Worm (Caenorhabditis elegans) whole organism, young adult: ENCODE results near the gene aakg-1.

ENCODE experiments used
- C06A6.2 ChIP-seq: fragments of 200-800 bp; sonication (Bioruptor generic); conservative IDR thresholded peaks from 2 replicates; pipeline ENCODE4 v1.3.6; 2022; ENCODE audit warnings: missing genetic modification characterization, missing compliant biosample characterization
- F10E7.11 ChIP-seq: sonication (generic microtip); optimal IDR thresholded peaks from 2 replicates; lab custom pipeline; 2017; ENCODE audit warnings: mild to moderate bottlenecking, missing genetic modification characterization, moderate library complexity, missing compliant biosample characterization
- F22D6.2 ChIP-seq: sonication (generic microtip); optimal IDR thresholded peaks from 2 replicates; lab custom pipeline; 2016; ENCODE audit warnings: mild to moderate bottlenecking, missing genetic modification characterization, missing compliant biosample characterization
- F23B12.7 ChIP-seq: sonication (generic microtip); optimal IDR thresholded peaks from 2 replicates; lab custom pipeline; 2017; ENCODE audit warnings: missing genetic modification characterization, mild to moderate bottlenecking, missing compliant biosample characterization, antibody characterized with exemption, moderate library complexity; ENCODE audit not compliant: insufficient read depth
- F37B4.10 ChIP-seq: fragments of 200-800 bp; sonication (Bioruptor generic); IDR thresholded peaks from 2 replicates; pipeline ENCODE4 v1.3.6; 2022; ENCODE audit warnings: missing genetic modification characterization, missing compliant biosample characterization
- K11D2.4 ChIP-seq: fragments of 200-800 bp; sonication (Bioruptor generic); IDR thresholded peaks from 2 replicates; pipeline ENCODE4 v1.3.6; 2022; ENCODE audit warnings: missing genetic modification reagents, missing genetic modification characterization, missing compliant biosample characterization
- K12H6.12 ChIP-seq: fragments of 200-800 bp; sonication (Bioruptor generic); optimal IDR thresholded peaks from 2 replicates; lab custom pipeline; 2018; ENCODE audit warnings: mild to moderate bottlenecking, missing genetic modification characterization, missing compliant biosample characterization
- Y56A3A.18 ChIP-seq: fragments of 200-800 bp; sonication (Bioruptor generic); IDR thresholded peaks from 2 replicates; pipeline ENCODE4 v1.3.6; 2022; ENCODE audit warnings: missing genetic modification reagents, missing genetic modification characterization, missing compliant biosample characterization
- Y79H2A.3 ChIP-seq: fragments of 200-800 bp; sonication (Bioruptor generic); conservative IDR thresholded peaks from 2 replicates; pipeline ENCODE4 v1.3.6; 2022; ENCODE audit warnings: missing genetic modification reagents, missing genetic modification characterization, missing compliant biosample characterization
- Y95B8A.8 ChIP-seq: fragments of 200-800 bp; sonication (Bioruptor generic); IDR thresholded peaks from 2 replicates; pipeline ENCODE4 v1.3.6; 2022; ENCODE audit warnings: missing genetic modification reagents, missing genetic modification characterization, missing compliant biosample characterization
- ama-1 ChIP-seq, 3 experiments: fragments of 150-350 bp in 1 of 3; sonication (generic microtip) in 2 of 3; optimal IDR thresholded peaks; 2 replicates each; lab custom pipeline; 2014 to 2018; ENCODE audit warnings: missing biosample characterization in 2 of 3, missing genetic modification characterization in 2 of 3, missing genetic modification reagents in 2 of 3
- ccch-3 ChIP-seq: fragments of 200-800 bp; sonication (Bioruptor generic); optimal IDR thresholded peaks from 2 replicates; lab custom pipeline; 2018; ENCODE audit warnings: mild to moderate bottlenecking, missing genetic modification characterization, missing compliant biosample characterization
- cebp-2 ChIP-seq: fragments of 200-800 bp; sonication (Bioruptor generic); IDR thresholded peaks from 2 replicates; pipeline ENCODE4 v1.3.6; 2022; ENCODE audit warnings: missing genetic modification characterization, missing compliant biosample characterization
- ceh-58 ChIP-seq: fragments of 200-800 bp; sonication (Bioruptor generic); IDR thresholded peaks from 2 replicates; pipeline ENCODE4 v1.3.6; 2022; ENCODE audit warnings: missing genetic modification characterization, missing compliant biosample characterization
- efl-1 ChIP-seq: fragments of 150-350 bp; optimal IDR thresholded peaks from 2 replicates; lab custom pipeline; 2014; ENCODE audit warnings: missing biosample characterization, missing genetic modification reagents, missing genetic modification characterization
- gei-17 ChIP-seq: fragments of 200-800 bp; sonication (Bioruptor generic); optimal IDR thresholded peaks from 2 replicates; lab custom pipeline; 2018; ENCODE audit warnings: mild to moderate bottlenecking, missing genetic modification characterization, missing compliant biosample characterization
- hrde-1 ChIP-seq: sonication (generic microtip); optimal IDR thresholded peaks from 2 replicates; lab custom pipeline; 2016; ENCODE audit warnings: missing genetic modification characterization, mild to moderate bottlenecking, missing compliant biosample characterization, moderate library complexity, missing genotype, missing genetic modification reagents, borderline replicate concordance
- let-526 ChIP-seq: fragments of 200-800 bp; sonication (Bioruptor generic); IDR thresholded peaks from 2 replicates; pipeline ENCODE4 v1.3.6; 2022; ENCODE audit warnings: missing genetic modification reagents, missing genetic modification characterization, missing compliant biosample characterization
- let-607 ChIP-seq, 2 experiments: fragments of 200-800 bp in 1 of 2; sonication (Bioruptor generic) in 1 of 2; sonication (generic microtip) in 1 of 2; optimal IDR thresholded peaks; 2 replicates each; lab custom pipeline; 2016 to 2018; ENCODE audit warnings: mild to moderate bottlenecking in 2 of 2, missing compliant biosample characterization in 2 of 2, missing genetic modification characterization in 2 of 2, moderate library complexity in 2 of 2, missing genotype in 1 of 2
- lin-54 ChIP-seq: fragments of 200-800 bp; sonication (Bioruptor generic); optimal IDR thresholded peaks from 2 replicates; lab custom pipeline; 2018; ENCODE audit warnings: mild to moderate bottlenecking, missing genetic modification characterization, missing compliant biosample characterization
- lir-1 ChIP-seq: fragments of 200-800 bp; sonication (Bioruptor generic); conservative IDR thresholded peaks from 2 replicates; pipeline ENCODE4 v1.3.6; 2022; ENCODE audit warnings: missing genetic modification reagents, missing genetic modification characterization, missing compliant biosample characterization
- mxl-1 ChIP-seq: sonication (generic microtip); optimal IDR thresholded peaks from 2 replicates; lab custom pipeline; 2016; ENCODE audit warnings: missing genetic modification characterization, missing compliant biosample characterization
- nfya-1 ChIP-seq: sonication (generic microtip); optimal IDR thresholded peaks from 2 replicates; lab custom pipeline; 2017; ENCODE audit warnings: antibody characterized with exemption, missing compliant biosample characterization, missing genetic modification characterization, borderline replicate concordance; ENCODE audit not compliant: insufficient read depth
- nfya-2 ChIP-seq: fragments of 200-800 bp; sonication (Bioruptor generic); IDR thresholded peaks from 2 replicates; pipeline ENCODE4 v1.3.6; 2022; ENCODE audit warnings: missing genetic modification reagents, missing genetic modification characterization, missing compliant biosample characterization
- nhr-179 ChIP-seq: sonication (generic microtip); optimal IDR thresholded peaks from 2 replicates; lab custom pipeline; 2016; ENCODE audit warnings: mild to moderate bottlenecking, missing genetic modification characterization, missing compliant biosample characterization
- rec-8 ChIP-seq, 2 experiments: sonication (generic microtip); optimal IDR thresholded peaks; 2 replicates each; lab custom pipeline; 2016; ENCODE audit warnings: mild to moderate bottlenecking in 2 of 2, missing genetic modification characterization in 2 of 2, missing genetic modification reagents in 2 of 2, missing genotype in 2 of 2, missing biosample characterization in 1 of 2, missing compliant biosample characterization in 1 of 2, moderate library complexity in 1 of 2
- rpc-1 ChIP-seq, 2 experiments: fragments of 150-350 bp in 1 of 2; sonication (generic microtip) in 1 of 2; optimal IDR thresholded peaks; 2 replicates each; lab custom pipeline; 2014 to 2018; ENCODE audit warnings: missing biosample characterization in 1 of 2, missing genetic modification characterization in 1 of 2, missing genetic modification reagents in 1 of 2, missing genotype in 1 of 2
- sea-2 ChIP-seq: fragments of 200-800 bp; sonication (Bioruptor generic); IDR thresholded peaks from 2 replicates; pipeline ENCODE4 v1.3.6; 2022; ENCODE audit warnings: missing genetic modification characterization, missing compliant biosample characterization
- snpc-4 ChIP-seq, 5 experiments: fragments of 150-350 bp in 1 of 5; sonication (generic microtip) in 4 of 5; optimal IDR thresholded peaks; 2 replicates each; lab custom pipeline; 2014 to 2018; ENCODE audit warnings: missing genetic modification characterization in 5 of 5, missing biosample characterization in 3 of 5, antibody characterized with exemption in 2 of 5, mild to moderate bottlenecking in 2 of 5, missing compliant biosample characterization in 2 of 5, missing genotype in 2 of 5, moderate library complexity in 2 of 5, missing genetic modification reagents in 1 of 5
- sptf-2 ChIP-seq: fragments of 200-800 bp; sonication (Bioruptor generic); optimal IDR thresholded peaks from 2 replicates; lab custom pipeline; 2018; ENCODE audit warnings: mild to moderate bottlenecking, missing genetic modification characterization, missing compliant biosample characterization
- unc-130 ChIP-seq: sonication (generic microtip); optimal IDR thresholded peaks from 2 replicates; lab custom pipeline; 2016; ENCODE audit warnings: missing genetic modification reagents, missing genetic modification characterization, missing compliant biosample characterization
- zfh-2 ChIP-seq: fragments of 200-800 bp; sonication (Bioruptor generic); conservative IDR thresholded peaks from 2 replicates; pipeline ENCODE4 v1.3.6; 2022; ENCODE audit warnings: missing genetic modification reagents, missing genetic modification characterization, missing compliant biosample characterization
- ztf-25 ChIP-seq: fragments of 200-800 bp; sonication (Bioruptor generic); IDR thresholded peaks from 2 replicates; pipeline ENCODE4 v1.3.6; 2022; ENCODE audit warnings: missing genetic modification reagents, missing genetic modification characterization, missing compliant biosample characterization
- ztf-26 ChIP-seq: sonication (generic microtip); optimal IDR thresholded peaks from 2 replicates; lab custom pipeline; 2017; ENCODE audit warnings: missing genetic modification characterization, missing compliant biosample characterization
- ztf-28 ChIP-seq: fragments of 200-800 bp; sonication (Bioruptor generic); IDR thresholded peaks from 2 replicates; pipeline ENCODE4 v1.3.6; 2022; ENCODE audit warnings: missing genetic modification reagents, missing genetic modification characterization, missing compliant biosample characterization
- ztf-3 ChIP-seq: fragments of 200-800 bp; sonication (Bioruptor generic); optimal IDR thresholded peaks from 2 replicates; lab custom pipeline; 2018; ENCODE audit warnings: mild to moderate bottlenecking, missing genetic modification characterization, missing compliant biosample characterization

The aakg-1 gene

ce11 chrIII:12614669-12615451 lies 39.7 kb upstream of the aakg-1 start (continued):
- TF ChIP-seq lir-1 (0 out of 2 replicates have a peak, but pooled peaks have one; percentile 44), lin-54 (GFP tag; lab: Kevin White, UChicago) (peak; percentile 31), K12H6.12 (peak; percentile 69), ztf-26 (tag; lab: Kevin White, UChicago) (peak; percentile 33), C06A6.2 (no peak), ztf-25 (GFP tag; lab: Robert Waterston, UW) (no peak), let-607 (tag; optimal IDR thresholded peaks at IDR 0.05; lab: Kevin White, UChicago) (peak; percentile 54 to 79), gei-17 (GFP tag; lab: Kevin White, UChicago) (peak; percentile 45), cebp-2 (GFP tag; lab: Robert Waterston, UW) (no peak), nfya-1 (no peak), unc-130 (GFP tag; lab: Kevin White, UChicago) (no peak), hrde-1 (no peak), let-526 (GFP tag; lab: Robert Waterston, UW) (0 out of 2 replicates have a peak, but pooled peaks have one; percentile 45), ztf-3 (GFP tag; lab: Kevin White, UChicago) (no peak), Y95B8A.8 (GFP tag; lab: Robert Waterston, UW) (0 out of 2 replicates have a peak, but pooled peaks have one; percentile 46), zfh-2 (GFP tag; lab: Robert Waterston, UW) (no peak), ama-1 (optimal IDR thresholded peaks at IDR 0.05; lab: Kevin White, UChicago) (peak; percentile 78), ama-1 (GFP tag; optimal IDR thresholded peaks at IDR 0.05; lab: Kevin White, UChicago) (no peak), ceh-58 (GFP tag; lab: Robert Waterston, UW) (no peak), rpc-1 (optimal IDR thresholded peaks at IDR 0.05; lab: Kevin White, UChicago) (peak; percentile 21), rpc-1 (tag; optimal IDR thresholded peaks at IDR 0.05; lab: Kevin White, UChicago) (no peak), F22D6.2 (tag; lab: Kevin White, UChicago) (no peak), ztf-28 (GFP tag; lab: Robert Waterston, UW) (no peak), F23B12.7 (tag; lab: Kevin White, UChicago) (peak; percentile 65), rec-8 (tag; optimal IDR thresholded peaks at IDR 0.05; lab: Kevin White, UChicago) (no peak), F10E7.11 (no peak), mxl-1 (tag; lab: Kevin White, UChicago) (no peak), nfya-2 (GFP tag; lab: Robert Waterston, UW) (no peak), nhr-179 (tag; lab: Kevin White, UChicago) (no peak), K11D2.4 (GFP tag; lab: Robert Waterston, UW) (peak; percentile 14; the same call in 1 of the 2 replicates), ccch-3 (GFP tag; lab: Kevin White, UChicago) (no peak), efl-1 (GFP tag; lab: Kevin White, UChicago) (no peak), sea-2 (GFP tag; lab: Robert Waterston, UW) (0 out of 2 replicates have a peak, but pooled peaks have one; percentile 61), Y79H2A.3 (GFP tag; lab: Robert Waterston, UW) (0 out of 2 replicates have a peak, but pooled peaks have one; percentile 44), snpc-4 (GFP tag; optimal IDR thresholded peaks at IDR 0.05; lab: Kevin White, UChicago) (no peak), snpc-4 (tag; optimal IDR thresholded peaks at IDR 0.05; lab: Kevin White, UChicago) (peak in 3 of 4 experiments; percentile 5 to 35 (median 11))

DNA sequence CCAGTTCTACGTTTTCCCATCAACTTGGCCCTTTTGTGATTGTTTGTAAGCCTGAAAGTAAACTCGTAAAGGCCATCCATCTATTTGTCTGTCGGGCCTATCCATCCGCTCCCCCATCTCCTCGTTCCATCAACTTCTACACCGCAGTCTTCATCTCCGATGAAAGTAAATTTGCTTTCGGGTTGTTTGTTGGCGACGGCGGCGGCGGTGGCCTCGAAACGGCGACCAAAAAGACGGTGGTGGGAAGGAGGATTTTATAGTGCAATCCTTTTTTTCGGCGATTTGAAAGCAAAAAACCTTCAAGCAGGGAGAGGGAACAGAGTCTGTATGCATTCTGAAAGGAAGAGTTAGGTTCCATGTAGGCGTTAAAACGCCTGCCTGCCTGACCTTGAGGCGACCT lies 39.0 kb upstream of the aakg-1 start:
- no peak for TF ChIP-seq sptf-2 (GFP tag; lab: Kevin White, UChicago)
- no peak for TF ChIP-seq F37B4.10 (GFP tag; lab: Robert Waterston, UW)
- TF ChIP-seq Y56A3A.18, result 0 out of 2 replicates have a peak, but pooled peaks have one; percentile 15
